Fruit fly (Drosophila melanogaster): Measurements from ENCODE around the gene CG5043.

DNA sequence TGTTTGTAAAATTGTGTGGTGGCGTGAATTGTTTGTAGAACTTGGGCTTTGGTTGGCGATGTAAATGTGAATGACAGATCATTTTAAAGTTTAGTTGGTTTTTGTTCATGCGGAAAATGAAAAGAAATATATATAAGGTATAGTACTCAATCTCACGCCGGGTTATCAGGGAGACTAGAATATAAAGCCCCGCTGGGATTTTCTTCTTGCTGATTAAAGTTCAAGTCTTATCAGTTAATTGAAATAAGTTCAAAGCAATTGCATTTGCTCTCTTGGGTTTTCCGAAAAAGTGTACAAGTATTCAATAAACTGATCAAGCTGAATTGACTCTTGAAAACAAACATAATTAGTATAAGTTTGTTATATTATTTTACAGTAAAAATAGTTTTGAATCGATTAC, 8.2 kb upstream of the CG5043 start:
- TF ChIP-seq usp (GFP tag; optimal IDR thresholded peaks at IDR 0.05) (no peak), EcR (GFP tag; optimal IDR thresholded peaks at IDR 0.05) (no peak)
